Fruit fly (Drosophila melanogaster) whole organism, pupa: ENCODE measurements around the gene trh.

Source experiments
- CG12605 ChIP-seq: fragments of 200-800 bp; sonication (Bioruptor generic); IDR thresholded peaks from 2 replicates; pipeline ENCODE4 v1.3.6; 2022; ENCODE audit warnings: missing biosample characterization, missing genetic modification characterization
- CG14655 ChIP-seq: fragments of 200-800 bp; sonication (Bioruptor generic); optimal IDR thresholded peaks from 3 replicates; lab custom pipeline; 2017; ENCODE audit warnings: mild to moderate bottlenecking, missing biosample characterization, missing genetic modification reagents, missing genetic modification characterization
- CG15710 ChIP-seq: fragments of 200-800 bp; sonication (Bioruptor generic); optimal IDR thresholded peaks from 2 replicates; lab custom pipeline; 2018; ENCODE audit warnings: missing biosample characterization, mild to moderate bottlenecking, missing genetic modification characterization, moderate library complexity
- CG34367 ChIP-seq: fragments of 200-800 bp; sonication (Bioruptor generic); optimal IDR thresholded peaks from 2 replicates; lab custom pipeline; 2018; ENCODE audit warnings: missing biosample characterization, mild to moderate bottlenecking, missing genetic modification characterization
- CG8159 ChIP-seq: fragments of 200-800 bp; sonication (Bioruptor generic); optimal IDR thresholded peaks from 3 replicates; lab custom pipeline; 2018; ENCODE audit warnings: missing biosample characterization, mild to moderate bottlenecking, missing genetic modification characterization, moderate library complexity
- CG9948 ChIP-seq: fragments of 200-800 bp; sonication (Bioruptor generic); optimal IDR thresholded peaks from 2 replicates; lab custom pipeline; 2018; ENCODE audit warnings: missing biosample characterization, mild to moderate bottlenecking, missing genetic modification characterization, moderate library complexity
- Pif1A ChIP-seq: fragments of 200-800 bp; sonication (Bioruptor generic); optimal IDR thresholded peaks from 3 replicates; lab custom pipeline; 2016; ENCODE audit warnings: missing biosample characterization, missing genetic modification characterization
- Pif1B ChIP-seq: fragments of 200-800 bp; sonication (Bioruptor generic); optimal IDR thresholded peaks from 3 replicates; lab custom pipeline; 2016; ENCODE audit warnings: missing biosample characterization, missing genetic modification characterization
- fd96Ca ChIP-seq: fragments of 200-800 bp; sonication (Bioruptor generic); IDR thresholded peaks from 3 replicates; pipeline ENCODE4 v1.3.6; 2022; ENCODE audit warnings: missing biosample characterization, missing genetic modification characterization
- gl ChIP-seq: fragments of 200-800 bp; sonication (Bioruptor generic); optimal IDR thresholded peaks from 2 replicates; lab custom pipeline; 2018; ENCODE audit warnings: missing biosample characterization, mild to moderate bottlenecking, missing genetic modification characterization
- rn ChIP-seq: fragments of 200-800 bp; sonication (Bioruptor generic); IDR thresholded peaks from 2 replicates; pipeline ENCODE4 v1.3.6; 2022; ENCODE audit warnings: missing biosample characterization, missing genetic modification characterization

- TF ChIP-seq CG9948 (tag; lab: Kevin White, UChicago) (peak; percentile 82), CG14655 (GFP tag; lab: Kevin White, UChicago) (peak; percentile 95), gl (peak; percentile 72), CG12605 (GFP tag; lab: Robert Waterston, UW) (peak; percentile 83), CG34367 (tag; lab: Kevin White, UChicago) (peak; percentile 81), Pif1A (GFP tag; lab: Kevin White, UChicago) (peak; percentile 90), CG15710 (tag; lab: Kevin White, UChicago) (peak; percentile 82), rn (GFP tag; lab: Robert Waterston, UW) (peak; percentile 87), fd96Ca (GFP tag; lab: Robert Waterston, UW) (peak; percentile 91), Pif1B (peak; percentile 86), CG8159 (peak; percentile 83)
These were observed 44.6 kb downstream of the trh start for dm6 chr3L:347641-348405.
